Fruit fly (Drosophila melanogaster) whole organism, embryonic: ENCODE results near the gene CG14535.

Source experiments
- Adf1 ChIP-seq: fragments of 200-800 bp; sonication (Bioruptor generic); IDR thresholded peaks from 2 replicates; pipeline ENCODE4 v1.3.6; 2022; ENCODE audit warnings: missing biosample characterization, missing genetic modification characterization
- Asciz ChIP-seq: fragments of 200-800 bp; sonication (Bioruptor generic); optimal IDR thresholded peaks from 2 replicates; lab custom pipeline; 2017; ENCODE audit warnings: missing biosample characterization, mild to moderate bottlenecking, missing genetic modification characterization, missing genetic modification reagents
- Bdp1 ChIP-seq: fragments of 200-800 bp; sonication (Bioruptor generic); optimal IDR thresholded peaks from 3 replicates; lab custom pipeline; 2016; ENCODE audit warnings: missing biosample characterization, missing genetic modification characterization
- CG10321 ChIP-seq: fragments of 200-800 bp; sonication (Bioruptor generic); IDR thresholded peaks from 2 replicates; pipeline ENCODE4 v1.3.6; 2022; ENCODE audit warnings: missing biosample characterization, missing genetic modification characterization
- CG10654 ChIP-seq: fragments of 200-800 bp; sonication (Bioruptor generic); optimal IDR thresholded peaks from 2 replicates; lab custom pipeline; 2016; ENCODE audit warnings: missing biosample characterization, missing genetic modification characterization
- CG10959 ChIP-seq: fragments of 200-800 bp; sonication (Bioruptor generic); IDR thresholded peaks from 2 replicates; pipeline ENCODE4 v1.3.6; 2022; ENCODE audit warnings: missing biosample characterization, missing genetic modification characterization
- CG11093 ChIP-seq: fragments of 200-800 bp; sonication (Bioruptor generic); IDR thresholded peaks from 3 replicates; pipeline ENCODE4 v1.3.6; 2022; ENCODE audit warnings: missing biosample characterization, missing genetic modification characterization
- CG1233 ChIP-seq: fragments of 200-800 bp; sonication (Bioruptor generic); optimal IDR thresholded peaks from 4 replicates; lab custom pipeline; 2018; ENCODE audit warnings: missing biosample characterization, mild to moderate bottlenecking, missing genetic modification characterization
- CG1529 ChIP-seq: fragments of 200-800 bp; sonication (Bioruptor generic); optimal IDR thresholded peaks from 3 replicates; lab custom pipeline; 2018; ENCODE audit warnings: missing biosample characterization, missing genetic modification characterization
- CG17186 ChIP-seq: fragments of 200-800 bp; sonication (Bioruptor generic); optimal IDR thresholded peaks from 3 replicates; lab custom pipeline; 2017; ENCODE audit warnings: missing biosample characterization, missing genetic modification reagents, missing genetic modification characterization
- CG3281 ChIP-seq: fragments of 200-800 bp; sonication (Bioruptor generic); optimal IDR thresholded peaks from 3 replicates; lab custom pipeline; 2017; ENCODE audit warnings: missing biosample characterization, mild to moderate bottlenecking, missing genetic modification characterization
- CG33213 ChIP-seq: fragments of 200-800 bp; sonication (Bioruptor generic); optimal IDR thresholded peaks from 3 replicates; lab custom pipeline; 2016; ENCODE audit warnings: missing biosample characterization, missing genetic modification characterization
- CG34422 ChIP-seq: fragments of 200-800 bp; sonication (Bioruptor generic); IDR thresholded peaks from 3 replicates; pipeline ENCODE4 v1.3.6; 2022; ENCODE audit warnings: missing biosample characterization, missing genetic modification characterization
- CG6791 ChIP-seq: fragments of 200-800 bp; sonication (Bioruptor generic); IDR thresholded peaks from 3 replicates; pipeline ENCODE4 v1.3.6; 2022; ENCODE audit warnings: missing biosample characterization, missing genetic modification characterization; ENCODE audit not compliant: partially characterized antibody
- CG7556 ChIP-seq: fragments of 200-800 bp; sonication (Bioruptor generic); optimal IDR thresholded peaks from 2 replicates; lab custom pipeline; 2017; ENCODE audit warnings: missing biosample characterization, mild to moderate bottlenecking, missing genetic modification characterization
- CG7786 ChIP-seq: fragments of 200-800 bp; sonication (Bioruptor generic); optimal IDR thresholded peaks from 2 replicates; lab custom pipeline; 2016; ENCODE audit warnings: missing biosample characterization, missing genetic modification characterization
- CG8281 ChIP-seq: fragments of 200-800 bp; sonication (Bioruptor generic); optimal IDR thresholded peaks from 2 replicates; lab custom pipeline; 2018; ENCODE audit warnings: missing biosample characterization, mild to moderate bottlenecking, missing genetic modification characterization, moderate library complexity
- CG9215 ChIP-seq: fragments of 200-800 bp; sonication (Bioruptor generic); IDR thresholded peaks from 2 replicates; pipeline ENCODE4 v1.3.6; 2022; ENCODE audit warnings: missing biosample characterization, missing genetic modification characterization
- CkIIα-i1 ChIP-seq: fragments of 200-800 bp; sonication (Bioruptor generic); IDR thresholded peaks from 2 replicates; pipeline ENCODE4 v1.3.6; 2022; ENCODE audit warnings: missing biosample characterization, missing genetic modification characterization
- Ets65A ChIP-seq: fragments of 200-800 bp; sonication (Bioruptor generic); peaks from one replicate; lab custom pipeline; 2016; ENCODE audit warnings: missing biosample characterization, missing genetic modification characterization
- Fer2 ChIP-seq: fragments of 200-800 bp; sonication (Bioruptor generic); optimal IDR thresholded peaks from 2 replicates; lab custom pipeline; 2018; ENCODE audit warnings: missing biosample characterization, mild to moderate bottlenecking, missing genetic modification characterization, moderate library complexity
- Fer3 ChIP-seq: fragments of 200-800 bp; sonication (Bioruptor generic); optimal IDR thresholded peaks from 2 replicates; lab custom pipeline; 2018; ENCODE audit warnings: missing biosample characterization, mild to moderate bottlenecking, missing genetic modification characterization, moderate library complexity
- HLH3B ChIP-seq: fragments of 200-800 bp; sonication (Bioruptor generic); IDR thresholded peaks from 2 replicates; pipeline ENCODE4 v1.3.6; 2022; ENCODE audit warnings: missing biosample characterization, missing genetic modification characterization
- Hr39 ChIP-seq: fragments of >200 bp; optimal IDR thresholded peaks from 2 replicates; lab custom pipeline; 2017
- Max ChIP-seq: fragments of 200-800 bp; sonication (Bioruptor generic); optimal IDR thresholded peaks from 2 replicates; lab custom pipeline; 2016; ENCODE audit warnings: missing biosample characterization, mild to moderate bottlenecking, missing genetic modification characterization
- NFAT ChIP-seq: fragments of 200-800 bp; sonication (Bioruptor generic); IDR thresholded peaks from 2 replicates; pipeline ENCODE4 v1.3.6; 2022; ENCODE audit warnings: missing biosample characterization, missing genetic modification characterization
- Side ChIP-seq: fragments of 200-800 bp; sonication (Bioruptor generic); optimal IDR thresholded peaks from 2 replicates; lab custom pipeline; 2016; ENCODE audit warnings: missing biosample characterization, missing genetic modification characterization
- Sry-δ ChIP-seq: fragments of 200-800 bp; sonication (Bioruptor generic); optimal IDR thresholded peaks from 2 replicates; lab custom pipeline; 2016; ENCODE audit warnings: missing biosample characterization, missing genetic modification characterization
- al ChIP-seq: fragments of 200-800 bp; sonication (Bioruptor generic); IDR thresholded peaks from 2 replicates; pipeline ENCODE4 v1.3.6; 2022; ENCODE audit warnings: missing biosample characterization, missing genetic modification characterization
- bbx ChIP-seq: fragments of 200-800 bp; sonication (Bioruptor generic); IDR thresholded peaks from 2 replicates; pipeline ENCODE4 v1.3.6; 2022; ENCODE audit warnings: missing biosample characterization, missing genetic modification characterization; ENCODE audit not compliant: partially characterized antibody
- dmrt11E ChIP-seq: fragments of 200-800 bp; sonication (Bioruptor generic); optimal IDR thresholded peaks from 3 replicates; lab custom pipeline; 2018; ENCODE audit warnings: missing biosample characterization, mild to moderate bottlenecking, missing genetic modification characterization, moderate library complexity
- dpn ChIP-seq, 2 experiments: fragments of 200-800 bp; sonication (Bioruptor generic); optimal IDR thresholded peaks; 3 replicates each; lab custom pipeline; 2016; ENCODE audit warnings: missing biosample characterization in 2 of 2, missing genetic modification characterization in 2 of 2
- fd3F ChIP-seq: fragments of 200-800 bp; sonication (Bioruptor generic); optimal IDR thresholded peaks from 2 replicates; lab custom pipeline; 2018; ENCODE audit warnings: missing biosample characterization, mild to moderate bottlenecking, missing genetic modification characterization, moderate library complexity
- gsb-n ChIP-seq: fragments of 200-800 bp; sonication (Bioruptor generic); optimal IDR thresholded peaks from 3 replicates; lab custom pipeline; 2018; ENCODE audit warnings: missing biosample characterization, mild to moderate bottlenecking, missing genetic modification characterization
- hb ChIP-seq: fragments of 200-800 bp; sonication (Bioruptor generic); IDR thresholded peaks from 3 replicates; pipeline ENCODE4 v1.3.6; 2022; ENCODE audit warnings: missing biosample characterization, missing genetic modification characterization; ENCODE audit not compliant: partially characterized antibody
- her ChIP-seq: fragments of 200-800 bp; sonication (Bioruptor generic); optimal IDR thresholded peaks from 2 replicates; lab custom pipeline; 2016; ENCODE audit warnings: missing biosample characterization, missing genetic modification characterization
- jing ChIP-seq: fragments of 200-800 bp; sonication (Bioruptor generic); optimal IDR thresholded peaks from 2 replicates; lab custom pipeline; 2018; ENCODE audit warnings: missing biosample characterization, mild to moderate bottlenecking, missing genetic modification characterization
- nerfin-2 ChIP-seq: fragments of 200-800 bp; sonication (Bioruptor generic); IDR thresholded peaks from 2 replicates; pipeline ENCODE4 v1.3.6; 2022; ENCODE audit warnings: missing biosample characterization, missing genetic modification characterization; ENCODE audit not compliant: partially characterized antibody
- onecut ChIP-seq: fragments of 200-800 bp; sonication (Bioruptor generic); IDR thresholded peaks from 2 replicates; pipeline ENCODE4 v1.3.6; 2022; ENCODE audit warnings: missing biosample characterization, missing genetic modification characterization
- otp ChIP-seq: fragments of 200-800 bp; sonication (Bioruptor generic); IDR thresholded peaks from 3 replicates; pipeline ENCODE4, ENCODE4 v1.3.6; 2022; ENCODE audit warnings: missing biosample characterization, missing genetic modification characterization
- pan ChIP-seq, 4 experiments: fragments of >200 bp in 3 of 4; fragments of 200-800 bp in 1 of 4; sonication (Bioruptor generic) in 1 of 4; optimal IDR thresholded peaks in 3 of 4; IDR thresholded peaks in 1 of 4; 2 replicates each; pipeline versions ENCODE4 v1.3.6 to Lab custom; 2017 to 2022; ENCODE audit warnings: missing biosample characterization in 2 of 4, missing genetic modification characterization in 2 of 4, mixed read lengths in 1 of 4
- pho ChIP-seq: fragments of 200-800 bp; sonication (Bioruptor generic); optimal IDR thresholded peaks from 2 replicates; lab custom pipeline; 2016; ENCODE audit warnings: missing biosample characterization, missing genetic modification characterization
- pros ChIP-seq: fragments of 200-800 bp; sonication (Bioruptor generic); optimal IDR thresholded peaks from 3 replicates; lab custom pipeline; 2019; ENCODE audit warnings: missing biosample characterization, mild to moderate bottlenecking, missing genetic modification characterization, moderate library complexity
- run ChIP-seq: fragments of 200-800 bp; sonication (Bioruptor generic); optimal IDR thresholded peaks from 3 replicates; lab custom pipeline; 2018; ENCODE audit warnings: missing biosample characterization, mild to moderate bottlenecking, missing genetic modification characterization
- salm ChIP-seq: fragments of 200-800 bp; sonication (Bioruptor generic); optimal IDR thresholded peaks from 2 replicates; lab custom pipeline; 2018; ENCODE audit warnings: missing biosample characterization, mild to moderate bottlenecking, missing genetic modification characterization
- sim ChIP-seq: fragments of 200-800 bp; sonication (Bioruptor generic); IDR thresholded peaks from 2 replicates; pipeline ENCODE4 v1.3.6; 2022; ENCODE audit warnings: missing biosample characterization, missing genetic modification characterization
- sima ChIP-seq: fragments of 200-800 bp; sonication (Bioruptor generic); optimal IDR thresholded peaks from 2 replicates; lab custom pipeline; 2016; ENCODE audit warnings: missing biosample characterization, missing genetic modification characterization
- slou ChIP-seq: fragments of 200-800 bp; sonication (Bioruptor generic); optimal IDR thresholded peaks from 3 replicates; lab custom pipeline; 2016; ENCODE audit warnings: missing biosample characterization, missing genetic modification characterization
- sqz ChIP-seq: fragments of 200-800 bp; sonication (Bioruptor generic); optimal IDR thresholded peaks from 3 replicates; lab custom pipeline; 2018; ENCODE audit warnings: missing biosample characterization, mild to moderate bottlenecking, missing genetic modification characterization
- tgo ChIP-seq: fragments of 200-800 bp; sonication (Bioruptor generic); IDR thresholded peaks from 3 replicates; pipeline ENCODE4 v1.3.6; 2022; ENCODE audit warnings: missing biosample characterization, missing genetic modification characterization
- tna ChIP-seq: fragments of 200-800 bp; sonication (Bioruptor generic); IDR thresholded peaks from 2 replicates; pipeline ENCODE4 v1.3.6; 2022; ENCODE audit warnings: missing biosample characterization, missing genetic modification characterization; ENCODE audit not compliant: partially characterized antibody

The CG14535 gene

DNA sequence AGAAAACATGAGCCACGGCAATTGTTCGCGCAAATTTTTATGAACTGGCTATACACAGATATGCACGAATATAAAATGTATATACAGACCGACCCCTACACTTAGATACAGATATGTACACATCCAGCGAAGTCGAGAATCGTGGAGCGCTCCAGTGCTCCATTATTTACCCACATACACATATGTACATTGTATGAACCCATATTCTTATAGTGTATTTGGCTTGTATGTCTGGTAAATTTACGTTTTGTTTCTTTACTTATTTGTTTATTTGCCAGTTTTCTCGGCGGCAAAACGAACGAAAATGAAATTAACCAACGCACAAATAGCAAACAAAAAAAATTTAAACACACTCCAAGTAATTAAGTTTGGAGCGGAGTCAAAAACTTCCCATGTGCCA, 41.9 kb downstream of the CG14535 start (continued):
- TF ChIP-seq Hr39 (lab: Kevin White, UChicago) (no peak), HLH3B (GFP tag; lab: Robert Waterston, UW) (no peak; the same call in 1 of the 2 replicates), CG10959 (GFP tag; lab: Robert Waterston, UW) (no peak), CG17186 (GFP tag; lab: Kevin White, UChicago) (peak; percentile 26), CG1233 (GFP tag; lab: Kevin White, UChicago) (peak; percentile 81), Fer2 (peak; percentile 75), pho (GFP tag; lab: Kevin White, UChicago) (peak; percentile 34), run (tag; lab: Kevin White, UChicago) (no peak), CG1529 (GFP tag; lab: Kevin White, UChicago) (no peak), CG11093 (GFP tag; lab: Robert Waterston, UW) (0 out of 3 replicates have a peak, but pooled peaks have one; percentile 30), Ets65A (GFP tag; lab: Kevin White, UChicago) (no peak), Adf1 (no peak), her (GFP tag; lab: Kevin White, UChicago) (peak; percentile 11), gsb-n (peak; percentile 22), jing (GFP tag; lab: Kevin White, UChicago) (no peak), tgo (GFP tag; lab: Robert Waterston, UW) (peak; percentile 27; the same call in 1 of the 3 replicates), bbx (GFP tag; lab: Robert Waterston, UW) (no peak), al (no peak), sima (GFP tag; lab: Kevin White, UChicago) (no peak), NFAT (GFP tag; lab: Robert Waterston, UW) (peak; percentile 65; the same call in 1 of the 2 replicates), pros (no peak), CG7556 (peak; percentile 34), CG3281 (GFP tag; lab: Kevin White, UChicago) (peak; percentile 75), Sry-δ (peak; percentile 1), pan (optimal IDR thresholded peaks at IDR 0.05; lab: Kevin White, UChicago) (no peak), pan (GFP tag; optimal IDR thresholded peaks at IDR 0.05 in 1 of 2, IDR thresholded peaks at IDR 0.05 in 1 of 2) (peak in 1 of 2 experiments; percentile 43), dmrt11E (peak; percentile 44), CG7786 (no peak), sqz (GFP tag; lab: Kevin White, UChicago) (peak; percentile 17), CG8281 (tag; lab: Kevin White, UChicago) (peak; percentile 42), slou (GFP tag; lab: Kevin White, UChicago) (peak; percentile 41), hb (no peak), Asciz (GFP tag; lab: Kevin White, UChicago) (peak; percentile 72), otp (GFP tag; lab: Robert Waterston, UW) (peak; percentile 51; the same call in 1 of the 3 replicates), CG10321 (GFP tag; lab: Robert Waterston, UW) (no peak), Max (peak; percentile 60), Fer3 (tag; lab: Kevin White, UChicago) (peak; percentile 71), Side (GFP tag; lab: Kevin White, UChicago) (peak; percentile 62), CG33213 (peak; percentile 69), dpn (GFP tag; optimal IDR thresholded peaks at IDR 0.05; lab: Kevin White, UChicago) (peak in 1 of 2 experiments; percentile 51), sim (no peak), Bdp1 (GFP tag; lab: Kevin White, UChicago) (no peak), salm (no peak), CG6791 (GFP tag; lab: Robert Waterston, UW) (no peak), fd3F (GFP tag; lab: Kevin White, UChicago) (peak; percentile 44), CG9215 (GFP tag; lab: Robert Waterston, UW) (peak; percentile 28; the same call in 1 of the 2 replicates), CkIIα-i1 (GFP tag; lab: Robert Waterston, UW) (no peak), nerfin-2 (GFP tag; lab: Robert Waterston, UW) (no peak), onecut (GFP tag; lab: Robert Waterston, UW) (no peak), tna (GFP tag; lab: Robert Waterston, UW) (no peak), CG10654 (GFP tag; lab: Kevin White, UChicago) (peak; percentile 38), CG34422 (GFP tag; lab: Robert Waterston, UW) (no peak)
